Worm (Caenorhabditis elegans): Measurements from ENCODE around the gene clec-170.

The clec-170 gene

ce11 chrIV:1266724-1267123 lies at the start of gene clec-170:
Gene clec-170 (plus strand): TSS chrIV:1266866.
- TF ChIP-seq sox-4 (tag; optimal IDR thresholded peaks at IDR 0.05) (no peak), ceh-48 (tag; optimal IDR thresholded peaks at IDR 0.05) (no peak), K09A11.1 (tag; optimal IDR thresholded peaks at IDR 0.05; ENCODE audit: insufficient read depth) (no peak), rnt-1 (tag; optimal IDR thresholded peaks at IDR 0.05) (no peak), hlh-13 (GFP tag; optimal IDR thresholded peaks at IDR 0.05) (no peak), elt-2 (tag; optimal IDR thresholded peaks at IDR 0.05) (peak; percentile 18), npax-4 (tag; optimal IDR thresholded peaks at IDR 0.05) (no peak), zip-5 (tag; optimal IDR thresholded peaks at IDR 0.05) (no peak)

- TF ChIP-seq dve-1 (tag; optimal IDR thresholded peaks at IDR 0.05) = peak; percentile 57
Measured at ce11 chrIV:1217265-1217664, 49.4 kb upstream of the clec-170 start.

- TF ChIP-seq ceh-24 (tag; optimal IDR thresholded peaks at IDR 0.05) (no peak), ceh-22 (tag; optimal IDR thresholded peaks at IDR 0.05) (no peak), odd-2 (tag; optimal IDR thresholded peaks at IDR 0.05) (no peak), pha-2 (tag; optimal IDR thresholded peaks at IDR 0.05) (no peak), ceh-30 (tag; optimal IDR thresholded peaks at IDR 0.05) (no peak), pqm-1 (tag; optimal IDR thresholded peaks at IDR 0.05) (no peak), gmeb-2 (tag; optimal IDR thresholded peaks at IDR 0.05) (no peak), C08G9.2 (tag; optimal IDR thresholded peaks at IDR 0.05) (no peak), dmd-4 (tag; optimal IDR thresholded peaks at IDR 0.05; ENCODE audit: borderline replicate concordance) (no peak), unc-3 (GFP tag; conservative IDR thresholded peaks at IDR 0.05) (no peak), unc-3 (tag; optimal IDR thresholded peaks at IDR 0.05) (no peak), sox-4 (tag; optimal IDR thresholded peaks at IDR 0.05) (no peak), pha-4 (tag; optimal IDR thresholded peaks at IDR 0.05) (no peak), ceh-31 (tag; optimal IDR thresholded peaks at IDR 0.05) (no peak)
Measured at ce11 chrIV:1221167-1221566, 45.5 kb upstream of the clec-170 start, which contains the start of gene W09G12.10. Gene W09G12.10 (minus strand): TSS chrIV:1221287.

ce11 chrIV:1224781-1225180 lies 41.9 kb upstream of the clec-170 start:
- no peak for TF ChIP-seq ref-2 (tag; optimal IDR thresholded peaks at IDR 0.05)
- TF ChIP-seq ceh-22 (tag; optimal IDR thresholded peaks at IDR 0.05) = no peak
- no peak for TF ChIP-seq ama-1 (optimal IDR thresholded peaks at IDR 0.05)
- TF ChIP-seq unc-86 (tag; optimal IDR thresholded peaks at IDR 0.05) = no peak
- TF ChIP-seq hlh-15 (tag; optimal IDR thresholded peaks at IDR 0.05) = no peak
- no peak for TF ChIP-seq ceh-34 (tag; optimal IDR thresholded peaks at IDR 0.05)
- no peak for TF ChIP-seq fax-1 (tag; optimal IDR thresholded peaks at IDR 0.05)
- no peak for TF ChIP-seq ceh-24 (tag; optimal IDR thresholded peaks at IDR 0.05)
- no peak for TF ChIP-seq C38D4.7 (GFP tag; optimal IDR thresholded peaks at IDR 0.05)
- no peak for TF ChIP-seq ceh-45 (GFP tag; IDR thresholded peaks at IDR 0.05)
- TF ChIP-seq unc-55 (GFP tag; optimal IDR thresholded peaks at IDR 0.05) = no peak
- TF ChIP-seq odd-2 (tag; optimal IDR thresholded peaks at IDR 0.05) = no peak
- TF ChIP-seq tbx-2 (tag; optimal IDR thresholded peaks at IDR 0.05) = no peak
- TF ChIP-seq npax-4 (tag; optimal IDR thresholded peaks at IDR 0.05) = no peak

ce11 chrIV:1225596-1226232 lies 41.0 kb upstream of the clec-170 start, which contains the start of gene W09G12.8:
Gene W09G12.8 (plus strand): TSS chrIV:1226182.
- no peak for TF ChIP-seq ceh-45 (GFP tag; IDR thresholded peaks at IDR 0.05)
- no peak for TF ChIP-seq hlh-8 (tag; optimal IDR thresholded peaks at IDR 0.05)
- TF ChIP-seq syd-9 (tag; optimal IDR thresholded peaks at IDR 0.05) = no peak
- no peak for TF ChIP-seq pha-4 (tag; optimal IDR thresholded peaks at IDR 0.05)
- TF ChIP-seq pat-9 (tag; optimal IDR thresholded peaks at IDR 0.05) = no peak
- no peak for TF ChIP-seq K02D7.2 (tag; optimal IDR thresholded peaks at IDR 0.05)
- TF ChIP-seq lim-6 (tag; optimal IDR thresholded peaks at IDR 0.05) = no peak
- TF ChIP-seq ttx-3 (tag; optimal IDR thresholded peaks at IDR 0.05) = no peak
- no peak for TF ChIP-seq pqm-1 (tag; optimal IDR thresholded peaks at IDR 0.05)
- no peak for TF ChIP-seq dve-1 (tag; optimal IDR thresholded peaks at IDR 0.05)
- TF ChIP-seq pros-1 (tag; optimal IDR thresholded peaks at IDR 0.05) = no peak
- no peak for TF ChIP-seq elt-2 (tag; optimal IDR thresholded peaks at IDR 0.05)
- TF ChIP-seq hlh-6 (tag; optimal IDR thresholded peaks at IDR 0.05) = no peak
- TF ChIP-seq K09A11.1 (tag; optimal IDR thresholded peaks at IDR 0.05; ENCODE audit: insufficient read depth) = no peak
- TF ChIP-seq sdc-2 (tag; optimal IDR thresholded peaks at IDR 0.05) = no peak
- TF ChIP-seq pha-2 (tag; optimal IDR thresholded peaks at IDR 0.05) = no peak
- TF ChIP-seq gmeb-2 (tag; optimal IDR thresholded peaks at IDR 0.05) = no peak
- TF ChIP-seq hlh-30 (tag; optimal IDR thresholded peaks at IDR 0.05; ENCODE audit: insufficient read depth) = no peak
